Fruit fly (Drosophila melanogaster): Measurements from ENCODE around the gene Or1a.

Or1a gene

dm6 chrX:342422-343169, 27.7 kb downstream of the Or1a start (continued):
- TF ChIP-seq HLH3B (GFP tag; IDR thresholded peaks at IDR 0.05), result no peak
- TF ChIP-seq CG2202 (tag; optimal IDR thresholded peaks at IDR 0.05), result no peak
- no peak for TF ChIP-seq CG11398 (GFP tag; optimal IDR thresholded peaks at IDR 0.05)
- no peak for TF ChIP-seq gfzf (GFP tag; optimal IDR thresholded peaks at IDR 0.05)
- TF ChIP-seq CG12769 (tag; optimal IDR thresholded peaks at IDR 0.05), result no peak
- no peak for TF ChIP-seq ato (GFP tag; IDR thresholded peaks at IDR 0.05; ENCODE audit: partially characterized antibody)
- peak; percentile 75 for TF ChIP-seq Blimp-1 (GFP tag; optimal IDR thresholded peaks at IDR 0.05)
- no peak for TF ChIP-seq CG12299 (tag; optimal IDR thresholded peaks at IDR 0.05)
- TF ChIP-seq vfl (GFP tag; optimal IDR thresholded peaks at IDR 0.05), result no peak
- no peak for TF ChIP-seq ro (GFP tag; IDR thresholded peaks at IDR 0.05)
- no peak for TF ChIP-seq CG4707 (GFP tag; optimal IDR thresholded peaks at IDR 0.05)
- TF ChIP-seq Hr51 (GFP tag; optimal IDR thresholded peaks at IDR 0.05), result peak in 1 of 2 experiments; percentile 77
- no peak for TF ChIP-seq eve (GFP tag; optimal IDR thresholded peaks at IDR 0.05)
- no peak for TF ChIP-seq lov (optimal IDR thresholded peaks at IDR 0.05)
- TF ChIP-seq lov (GFP tag; IDR thresholded peaks at IDR 0.05), result no peak
- peak; percentile 55 for TF ChIP-seq gem (tag; optimal IDR thresholded peaks at IDR 0.05)
- TF ChIP-seq NK7.1 (GFP tag; optimal IDR thresholded peaks at IDR 0.05), result no peak
- peak; percentile 9 for TF ChIP-seq CG7556 (GFP tag; optimal IDR thresholded peaks at IDR 0.05)
- no peak for TF ChIP-seq CG10959 (GFP tag; IDR thresholded peaks at IDR 0.05)
- no peak for TF ChIP-seq emc (GFP tag; optimal IDR thresholded peaks at IDR 0.05)
- TF ChIP-seq CG14667 (GFP tag; IDR thresholded peaks at IDR 0.05), result no peak
- TF ChIP-seq Rx (GFP tag; IDR thresholded peaks at IDR 0.05), result no peak
- TF ChIP-seq Poxn (GFP tag; IDR thresholded peaks at IDR 0.05), result no peak
- no peak for TF ChIP-seq knrl (GFP tag; IDR thresholded peaks at IDR 0.05; ENCODE audit: partially characterized antibody)
- no peak for TF ChIP-seq CG31224 (GFP tag; IDR thresholded peaks at IDR 0.05)
- no peak for TF ChIP-seq CG7987 (GFP tag; optimal IDR thresholded peaks at IDR 0.05)
- TF ChIP-seq CG32767 (GFP tag; IDR thresholded peaks at IDR 0.05), result no peak
- TF ChIP-seq CG7963 (GFP tag; IDR thresholded peaks at IDR 0.05; ENCODE audit: partially characterized antibody), result no peak
- TF ChIP-seq rib (GFP tag; IDR thresholded peaks at IDR 0.05), result no peak
- TF ChIP-seq ci (GFP tag; IDR thresholded peaks at IDR 0.05), result no peak
- TF ChIP-seq CG1603 (tag; optimal IDR thresholded peaks at IDR 0.05), result no peak
- TF ChIP-seq CG17361 (GFP tag; IDR thresholded peaks at IDR 0.05), result 0 out of 3 replicates have a peak, but pooled peaks have one; percentile 17
- TF ChIP-seq CG12744 (GFP tag; optimal IDR thresholded peaks at IDR 0.05), result no peak
- TF ChIP-seq nmo (GFP tag; optimal IDR thresholded peaks at IDR 0.05), result no peak
- peak; percentile 17 for TF ChIP-seq CG2712 (tag; optimal IDR thresholded peaks at IDR 0.05)
- no peak for TF ChIP-seq cas (GFP tag; IDR thresholded peaks at IDR 0.05)
- TF ChIP-seq PHDP (tag; optimal IDR thresholded peaks at IDR 0.05), result no peak
- TF ChIP-seq CG7271 (tag; optimal IDR thresholded peaks at IDR 0.05), result no peak
- TF ChIP-seq pum (GFP tag; optimal IDR thresholded peaks at IDR 0.05), result no peak
- peak; percentile 7 for TF ChIP-seq Ssrp (tag; optimal IDR thresholded peaks at IDR 0.05)
- peak; percentile 44 for TF ChIP-seq CG15269 (tag; optimal IDR thresholded peaks at IDR 0.05)
- TF ChIP-seq Stat92E (GFP tag; optimal IDR thresholded peaks at IDR 0.05), result no peak
